Worm (Caenorhabditis elegans) whole organism, late embryonic: ENCODE results near the gene srh-194.

ENCODE experiments used
- F13H6.1 ChIP-seq: sonication (generic microtip); optimal IDR thresholded peaks from 2 replicates; lab custom pipeline; 2016; ENCODE audit warnings: missing genetic modification characterization, missing compliant biosample characterization
- Y22D7AL.16 ChIP-seq: sonication (generic microtip); optimal IDR thresholded peaks from 2 replicates; lab custom pipeline; 2016; ENCODE audit warnings: missing genetic modification characterization, missing compliant biosample characterization
- ama-1 ChIP-seq: fragments of 150-350 bp; optimal IDR thresholded peaks from 2 replicates; lab custom pipeline; 2014
- hlh-30 ChIP-seq: sonication (generic microtip); optimal IDR thresholded peaks from 2 replicates; lab custom pipeline; 2017; ENCODE audit warnings: antibody characterized with exemption, missing genetic modification characterization, missing compliant biosample characterization; ENCODE audit not compliant: insufficient read depth
- nfya-1 ChIP-seq: sonication (generic microtip); optimal IDR thresholded peaks from 2 replicates; lab custom pipeline; 2017; ENCODE audit warnings: missing genetic modification characterization, mild to moderate bottlenecking, missing compliant biosample characterization, antibody characterized with exemption, moderate library complexity
- nhr-11 ChIP-seq: fragments of 150-350 bp; optimal IDR thresholded peaks from 2 replicates; lab custom pipeline; 2014; ENCODE audit warnings: missing biosample characterization, missing genetic modification characterization
- sdc-2 ChIP-seq: sonication (generic microtip); optimal IDR thresholded peaks from 2 replicates; lab custom pipeline; 2016; ENCODE audit warnings: missing genotype, missing genetic modification characterization, missing compliant biosample characterization

DNA sequence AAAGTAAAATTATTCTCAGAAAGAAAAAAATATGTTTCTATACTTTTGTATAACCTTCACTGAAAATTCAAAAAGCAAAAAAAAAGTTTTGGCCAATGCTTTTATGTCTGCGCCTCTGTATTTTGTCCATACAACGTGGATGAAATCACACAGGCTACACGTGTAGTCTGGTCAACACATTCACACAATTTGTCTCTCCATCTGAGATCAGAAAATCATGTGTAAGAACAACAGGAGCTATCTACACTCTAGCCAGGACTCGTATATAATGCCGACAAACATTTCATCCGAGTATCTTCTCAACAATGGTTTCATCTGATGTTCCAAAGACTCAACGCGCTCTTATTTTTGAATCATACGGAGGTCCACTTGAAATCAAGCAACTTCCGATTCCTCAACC is 33.5 kb upstream of the srh-194 start, which contains the start of gene D2063.1:
- TF ChIP-seq sdc-2 (tag; lab: Kevin White, UChicago) (no peak), F13H6.1 (no peak), hlh-30 (tag; lab: Kevin White, UChicago) (no peak), nfya-1 (tag; lab: Kevin White, UChicago) (no peak), nhr-11 (tag; lab: Kevin White, UChicago) (no peak), Y22D7AL.16 (no peak), ama-1 (lab: Kevin White, UChicago) (no peak)
